Worm (Caenorhabditis elegans): ENCODE data around the gene fbxb-49.

The fbxb-49 gene

ce11 chrII:1605010-1605409 lies 36.7 kb downstream of the fbxb-49 start:
- TF ChIP-seq ztf-29 (GFP tag; IDR thresholded peaks at IDR 0.05), result no peak
- no peak for TF ChIP-seq klf-2 (GFP tag; conservative IDR thresholded peaks at IDR 0.05)
- no peak for TF ChIP-seq ref-1 (GFP tag; conservative IDR thresholded peaks at IDR 0.05)
- no peak for TF ChIP-seq med-1 (GFP tag; optimal IDR thresholded peaks at IDR 0.05; ENCODE audit: insufficient read depth)
- TF ChIP-seq flt-1 (GFP tag; IDR thresholded peaks at IDR 0.05), result no peak
- no peak for TF ChIP-seq cog-1 (tag; optimal IDR thresholded peaks at IDR 0.05)
- TF ChIP-seq T22C8.4 (GFP tag; IDR thresholded peaks at IDR 0.05), result no peak
- TF ChIP-seq ztf-23 (GFP tag; IDR thresholded peaks at IDR 0.05), result no peak
- no peak for TF ChIP-seq tab-1 (GFP tag; IDR thresholded peaks at IDR 0.05)

ce11 chrII:1606079-1606478 lies 37.8 kb downstream of the fbxb-49 start, which contains the start of gene bath-33:
Gene bath-33 (minus strand): TSS chrII:1606179.
- TF ChIP-seq klf-2 (GFP tag; conservative IDR thresholded peaks at IDR 0.05), result no peak
- no peak for TF ChIP-seq T22C8.4 (GFP tag; IDR thresholded peaks at IDR 0.05)
- no peak for TF ChIP-seq flt-1 (GFP tag; IDR thresholded peaks at IDR 0.05)
- TF ChIP-seq med-1 (GFP tag; optimal IDR thresholded peaks at IDR 0.05; ENCODE audit: insufficient read depth), result no peak
- TF ChIP-seq ref-1 (GFP tag; conservative IDR thresholded peaks at IDR 0.05), result no peak
- no peak for TF ChIP-seq ztf-29 (GFP tag; IDR thresholded peaks at IDR 0.05)
- no peak for TF ChIP-seq tab-1 (GFP tag; IDR thresholded peaks at IDR 0.05)
- TF ChIP-seq ztf-23 (GFP tag; IDR thresholded peaks at IDR 0.05), result no peak
- TF ChIP-seq cog-1 (tag; optimal IDR thresholded peaks at IDR 0.05), result no peak

ce11 chrII:1607575-1607974 lies 39.3 kb downstream of the fbxb-49 start:
- no peak for TF ChIP-seq T22C8.4 (GFP tag; IDR thresholded peaks at IDR 0.05)
- TF ChIP-seq ref-1 (GFP tag; conservative IDR thresholded peaks at IDR 0.05), result no peak
- TF ChIP-seq ztf-23 (GFP tag; IDR thresholded peaks at IDR 0.05), result no peak
- no peak for TF ChIP-seq tab-1 (GFP tag; IDR thresholded peaks at IDR 0.05)
- TF ChIP-seq flt-1 (GFP tag; IDR thresholded peaks at IDR 0.05), result no peak
- TF ChIP-seq cog-1 (tag; optimal IDR thresholded peaks at IDR 0.05), result no peak
- no peak for TF ChIP-seq med-1 (GFP tag; optimal IDR thresholded peaks at IDR 0.05; ENCODE audit: insufficient read depth)
- TF ChIP-seq ztf-29 (GFP tag; IDR thresholded peaks at IDR 0.05), result no peak
- TF ChIP-seq klf-2 (GFP tag; conservative IDR thresholded peaks at IDR 0.05), result no peak

ce11 chrII:1608915-1609314 lies 40.6 kb downstream of the fbxb-49 start:
- TF ChIP-seq med-1 (GFP tag; optimal IDR thresholded peaks at IDR 0.05; ENCODE audit: insufficient read depth) (no peak), ref-1 (GFP tag; conservative IDR thresholded peaks at IDR 0.05) (no peak), tab-1 (GFP tag; IDR thresholded peaks at IDR 0.05) (no peak), T22C8.4 (GFP tag; IDR thresholded peaks at IDR 0.05) (no peak)

ce11 chrII:1610630-1611029 lies 42.3 kb downstream of the fbxb-49 start, which contains the start of gene fbxa-163:
Gene fbxa-163 (minus strand): TSS chrII:1610730.
- TF ChIP-seq ztf-29 (GFP tag; IDR thresholded peaks at IDR 0.05) (no peak), cog-1 (tag; optimal IDR thresholded peaks at IDR 0.05) (no peak), T22C8.4 (GFP tag; IDR thresholded peaks at IDR 0.05) (no peak), ztf-23 (GFP tag; IDR thresholded peaks at IDR 0.05) (no peak), tab-1 (GFP tag; IDR thresholded peaks at IDR 0.05) (no peak), ref-1 (GFP tag; conservative IDR thresholded peaks at IDR 0.05) (no peak), klf-2 (GFP tag; conservative IDR thresholded peaks at IDR 0.05) (no peak)

ce11 chrII:1613972-1614371 lies 45.7 kb downstream of the fbxb-49 start, which contains the start of gene fbxa-164:
Gene fbxa-164 (minus strand): TSS chrII:1614072.
- TF ChIP-seq ztf-29 (GFP tag; IDR thresholded peaks at IDR 0.05) (no peak), ztf-23 (GFP tag; IDR thresholded peaks at IDR 0.05) (no peak), T22C8.4 (GFP tag; IDR thresholded peaks at IDR 0.05) (no peak), med-1 (GFP tag; optimal IDR thresholded peaks at IDR 0.05; ENCODE audit: insufficient read depth) (no peak), tab-1 (GFP tag; IDR thresholded peaks at IDR 0.05) (no peak), ref-1 (GFP tag; conservative IDR thresholded peaks at IDR 0.05) (no peak), cog-1 (tag; optimal IDR thresholded peaks at IDR 0.05) (no peak)

- TF ChIP-seq ref-1 (GFP tag; conservative IDR thresholded peaks at IDR 0.05), result no peak
- no peak for TF ChIP-seq T22C8.4 (GFP tag; IDR thresholded peaks at IDR 0.05)
- TF ChIP-seq med-1 (GFP tag; optimal IDR thresholded peaks at IDR 0.05; ENCODE audit: insufficient read depth), result no peak
- TF ChIP-seq ztf-23 (GFP tag; IDR thresholded peaks at IDR 0.05), result no peak
- no peak for TF ChIP-seq cog-1 (tag; optimal IDR thresholded peaks at IDR 0.05)
- no peak for TF ChIP-seq ztf-29 (GFP tag; IDR thresholded peaks at IDR 0.05)
- TF ChIP-seq klf-2 (GFP tag; conservative IDR thresholded peaks at IDR 0.05), result no peak
- TF ChIP-seq flt-1 (GFP tag; IDR thresholded peaks at IDR 0.05), result no peak
- no peak for TF ChIP-seq tab-1 (GFP tag; IDR thresholded peaks at IDR 0.05)
Measured at ce11 chrII:1616382-1616781, 48.1 kb downstream of the fbxb-49 start, which contains the start of gene fbxa-165. Gene fbxa-165 (minus strand): TSS chrII:1616482.

ce11 chrII:1618948-1619347 lies 50.6 kb downstream of the fbxb-49 start, which contains the start of gene fbxa-166:
Gene fbxa-166 (minus strand): TSS chrII:1619048.
- TF ChIP-seq klf-2 (GFP tag; conservative IDR thresholded peaks at IDR 0.05) (no peak), ztf-23 (GFP tag; IDR thresholded peaks at IDR 0.05) (no peak), T22C8.4 (GFP tag; IDR thresholded peaks at IDR 0.05) (no peak), ztf-29 (GFP tag; IDR thresholded peaks at IDR 0.05) (no peak), med-1 (GFP tag; optimal IDR thresholded peaks at IDR 0.05; ENCODE audit: insufficient read depth) (no peak), ref-1 (GFP tag; conservative IDR thresholded peaks at IDR 0.05) (no peak), flt-1 (GFP tag; IDR thresholded peaks at IDR 0.05) (no peak), tab-1 (GFP tag; IDR thresholded peaks at IDR 0.05) (no peak), cog-1 (tag; optimal IDR thresholded peaks at IDR 0.05) (no peak)

Data from whole organism, midembryonic.